Fruit fly (Drosophila melanogaster): ENCODE results near the gene RasGAP1.
A peak's percentile ranks its signal among the peaks of the same experiment; 100 is the strongest.

dm6 chr3L:9898355-9898754 is 43.3 kb upstream of the RasGAP1 start, which contains the start of the genes CG6707 and CG46387:
- TF ChIP-seq CG6276 (GFP tag; optimal IDR thresholded peaks at IDR 0.05) (no peak), Hr39 (GFP tag; optimal IDR thresholded peaks at IDR 0.05) (peak; percentile 0), cyc (GFP tag; optimal IDR thresholded peaks at IDR 0.05) (peak; percentile 30), net (GFP tag; optimal IDR thresholded peaks at IDR 0.05) (no peak), spab (GFP tag; optimal IDR thresholded peaks at IDR 0.05) (no peak), salr (GFP tag; optimal IDR thresholded peaks at IDR 0.05) (no peak), CG8119 (GFP tag; IDR thresholded peaks at IDR 0.05) (no peak), dsx (GFP tag; optimal IDR thresholded peaks at IDR 0.05; ENCODE audit: poor library complexity, severe bottlenecking) (peak; percentile 27), CG32006 (GFP tag; optimal IDR thresholded peaks at IDR 0.05) (no peak), CG4318 (GFP tag; optimal IDR thresholded peaks at IDR 0.05) (no peak), fd59A (GFP tag; optimal IDR thresholded peaks at IDR 0.05) (no peak), Lpt (GFP tag; optimal IDR thresholded peaks at IDR 0.05) (no peak), CG6792 (GFP tag; optimal IDR thresholded peaks at IDR 0.05) (no peak)

Data from whole organism, prepupa.